Worm (Caenorhabditis elegans): Measurements from ENCODE around the gene nhr-239.
A peak's percentile ranks its signal among the peaks of the same experiment; 100 is the strongest.

The nhr-239 gene

ce11 chrIII:2576360-2577259 lies 15.1 kb downstream of the nhr-239 start (continued):
- TF ChIP-seq tbx-2 (tag; optimal IDR thresholded peaks at IDR 0.05) (peak; percentile 38), lin-14 (GFP tag; optimal IDR thresholded peaks at IDR 0.05) (peak; percentile 88), xbp-1 (tag; optimal IDR thresholded peaks at IDR 0.05) (peak; percentile 26), fkh-10 (GFP tag; optimal IDR thresholded peaks at IDR 0.05) (peak; percentile 12), ztf-11 (tag; optimal IDR thresholded peaks at IDR 0.05) (no peak)

- TF ChIP-seq zag-1 (tag; optimal IDR thresholded peaks at IDR 0.05) (no peak), nhr-90 (tag; optimal IDR thresholded peaks at IDR 0.05; ENCODE audit: poor library complexity) (no peak), nhr-20 (tag; optimal IDR thresholded peaks at IDR 0.05) (no peak), sptf-1 (tag; optimal IDR thresholded peaks at IDR 0.05) (no peak), nhr-237 (tag; optimal IDR thresholded peaks at IDR 0.05) (no peak), C34B4.2 (tag; optimal IDR thresholded peaks at IDR 0.05) (no peak), ceh-63 (GFP tag; optimal IDR thresholded peaks at IDR 0.05) (no peak), grh-1 (GFP tag; IDR thresholded peaks at IDR 0.05) (no peak), nhr-85 (tag) (no peak), mep-1 (tag; optimal IDR thresholded peaks at IDR 0.05) (no peak), nhr-84 (tag; optimal IDR thresholded peaks at IDR 0.05) (no peak), nhr-47 (tag; optimal IDR thresholded peaks at IDR 0.05) (no peak), sox-4 (tag; optimal IDR thresholded peaks at IDR 0.05) (no peak), pax-3 (tag; optimal IDR thresholded peaks at IDR 0.05) (no peak), rnt-1 (tag; optimal IDR thresholded peaks at IDR 0.05) (no peak), ztf-11 (tag; optimal IDR thresholded peaks at IDR 0.05) (no peak), Y116A8C.19 (tag; optimal IDR thresholded peaks at IDR 0.05; ENCODE audit: borderline replicate concordance) (no peak), tlp-1 (tag; optimal IDR thresholded peaks at IDR 0.05) (no peak), elt-3 (tag; optimal IDR thresholded peaks at IDR 0.05) (no peak)
Measured at ce11 chrIII:2577982-2578381, 16.5 kb downstream of the nhr-239 start.

- TF ChIP-seq unc-62 (GFP tag; optimal IDR thresholded peaks at IDR 0.05): no peak
- TF ChIP-seq lsy-2 (tag; optimal IDR thresholded peaks at IDR 0.05): peak; percentile 76 to 77
- TF ChIP-seq ama-1 (optimal IDR thresholded peaks at IDR 0.05): no peak
- no peak for TF ChIP-seq ces-1 (GFP tag; optimal IDR thresholded peaks at IDR 0.05)
- TF ChIP-seq nhr-19 (GFP tag; conservative IDR thresholded peaks at IDR 0.05): no peak; the same call in 1 of the 2 replicates
- TF ChIP-seq swsn-7 (tag; optimal IDR thresholded peaks at IDR 0.05): peak; percentile 66
- peak in 1 of 6 experiments; percentile 28 for TF ChIP-seq elt-3 (tag; optimal IDR thresholded peaks at IDR 0.05)
- peak in 2 of 3 experiments; percentile 48 to 54 for TF ChIP-seq ceh-82 (tag; optimal IDR thresholded peaks at IDR 0.05)
- TF ChIP-seq ceh-90 (tag; optimal IDR thresholded peaks at IDR 0.05): no peak
- TF ChIP-seq lin-15B (tag; optimal IDR thresholded peaks at IDR 0.05): no peak
- no peak for TF ChIP-seq hlh-4 (tag; optimal IDR thresholded peaks at IDR 0.05)
- no peak for TF ChIP-seq C34B4.2 (tag; optimal IDR thresholded peaks at IDR 0.05)
- no peak for TF ChIP-seq egl-13 (tag; optimal IDR thresholded peaks at IDR 0.05)
- TF ChIP-seq hlh-17 (GFP tag; optimal IDR thresholded peaks at IDR 0.05; ENCODE audit: borderline replicate concordance): no peak
- peak; percentile 52 for TF ChIP-seq mep-1 (tag; optimal IDR thresholded peaks at IDR 0.05)
- peak; percentile 80 for TF ChIP-seq nhr-71 (tag; optimal IDR thresholded peaks at IDR 0.05)
- TF ChIP-seq lin-35 (GFP tag; optimal IDR thresholded peaks at IDR 0.05): peak; percentile 49 to 66
- no peak for TF ChIP-seq vab-15 (tag; optimal IDR thresholded peaks at IDR 0.05)
- TF ChIP-seq Y116A8C.19 (tag; optimal IDR thresholded peaks at IDR 0.05; ENCODE audit: borderline replicate concordance): no peak
- TF ChIP-seq skn-1 (tag; optimal IDR thresholded peaks at IDR 0.05): peak; percentile 4
- TF ChIP-seq nhr-77 (tag; optimal IDR thresholded peaks at IDR 0.05): no peak
- peak; percentile 21 for TF ChIP-seq unc-86 (tag; optimal IDR thresholded peaks at IDR 0.05)
- TF ChIP-seq lin-14 (GFP tag; optimal IDR thresholded peaks at IDR 0.05): peak; percentile 83
- TF ChIP-seq nhr-47 (tag; optimal IDR thresholded peaks at IDR 0.05): peak; percentile 63
- peak; percentile 27; the same call in 1 of the 2 replicates for TF ChIP-seq isw-1 (GFP tag; IDR thresholded peaks at IDR 0.05)
- no peak for TF ChIP-seq mab-9 (GFP tag; IDR thresholded peaks at IDR 0.05)
- TF ChIP-seq C04F5.9 (tag; optimal IDR thresholded peaks at IDR 0.05): no peak
- TF ChIP-seq nhr-84 (tag; optimal IDR thresholded peaks at IDR 0.05): no peak
- no peak for TF ChIP-seq lir-3 (tag; optimal IDR thresholded peaks at IDR 0.05; ENCODE audit: poor library complexity)
- peak; percentile 33 for TF ChIP-seq aly-2 (tag; optimal IDR thresholded peaks at IDR 0.05)
- no peak for TF ChIP-seq nhr-28 (tag; optimal IDR thresholded peaks at IDR 0.05)
Measured at ce11 chrIII:2578563-2578962, 17.1 kb downstream of the nhr-239 start.

All from whole organism, L1 larva.